Worm (Caenorhabditis elegans) whole organism, L1 larva: ENCODE data around the gene R13H4.2.

Experiments
- C04F5.9 ChIP-seq: sonication (generic microtip); optimal IDR thresholded peaks from 2 replicates; lab custom pipeline; 2016; ENCODE audit warnings: missing genetic modification characterization, missing compliant biosample characterization
- C34B4.2 ChIP-seq: sonication (generic microtip); optimal IDR thresholded peaks from 2 replicates; lab custom pipeline; 2017; ENCODE audit warnings: mild to moderate bottlenecking, missing genetic modification characterization, missing compliant biosample characterization
- F16B12.6 ChIP-seq: fragments of 150-350 bp; optimal IDR thresholded peaks from 2 replicates; lab custom pipeline; 2014; ENCODE audit warnings: missing biosample characterization, missing genetic modification characterization
- aha-1 ChIP-seq: fragments of 150-350 bp; optimal IDR thresholded peaks from 2 replicates; lab custom pipeline; 2014; ENCODE audit warnings: missing biosample characterization, missing genetic modification characterization
- alr-1 ChIP-seq: fragments of 200-800 bp; sonication (Bioruptor generic); optimal IDR thresholded peaks from 2 replicates; lab custom pipeline; 2018; ENCODE audit warnings: borderline replicate concordance, mild to moderate bottlenecking, missing genetic modification characterization, missing compliant biosample characterization
- aly-2 ChIP-seq: fragments of 150-350 bp; optimal IDR thresholded peaks from 2 replicates; lab custom pipeline; 2014; ENCODE audit warnings: missing biosample characterization, missing genetic modification characterization
- blmp-1 ChIP-seq: fragments of 150-350 bp; optimal IDR thresholded peaks from 2 replicates; lab custom pipeline; 2014; ENCODE audit warnings: missing biosample characterization, missing genetic modification characterization
- ceh-8 ChIP-seq: fragments of 200-800 bp; sonication (Bioruptor generic); optimal IDR thresholded peaks from 2 replicates; lab custom pipeline; 2018; ENCODE audit warnings: mild to moderate bottlenecking, missing genetic modification characterization, moderate library complexity, missing compliant biosample characterization
- ceh-90 ChIP-seq: sonication (generic microtip); optimal IDR thresholded peaks from 2 replicates; lab custom pipeline; 2016; ENCODE audit warnings: missing genetic modification characterization, missing compliant biosample characterization
- ces-1 ChIP-seq: fragments of 150-350 bp; optimal IDR thresholded peaks from 2 replicates; lab custom pipeline; 2014; ENCODE audit warnings: missing biosample characterization, missing genetic modification reagents, missing genetic modification characterization
- dpl-1 ChIP-seq, 3 experiments: fragments of 150-350 bp in 2 of 3; sonication (generic microtip) in 1 of 3; optimal IDR thresholded peaks; 2 replicates each; lab custom pipeline; 2014 to 2017; ENCODE audit warnings: missing biosample characterization in 3 of 3, missing genetic modification characterization in 3 of 3, missing genetic modification reagents in 3 of 3
- efl-1 ChIP-seq, 4 experiments: fragments of 150-350 bp; optimal IDR thresholded peaks in 3 of 4; peaks in 1 of 4; 1 replicate in 1 of 4; 2 replicates in 3 of 4; lab custom pipeline; 2014; ENCODE audit warnings: missing biosample characterization in 2 of 4, missing genetic modification characterization in 2 of 4, missing genetic modification reagents in 2 of 4
- efl-3 ChIP-seq: fragments of 200-800 bp; sonication (Bioruptor generic); optimal IDR thresholded peaks from 2 replicates; lab custom pipeline; 2018; ENCODE audit warnings: mild to moderate bottlenecking, missing genetic modification characterization, missing compliant biosample characterization
- elt-2 ChIP-seq: sonication (generic microtip); optimal IDR thresholded peaks from 2 replicates; lab custom pipeline; 2016; ENCODE audit warnings: missing genetic modification characterization, mild to moderate bottlenecking, inconsistent platforms, missing compliant biosample characterization, missing genetic modification reagents
- elt-3 ChIP-seq, 6 experiments: fragments of 150-350 bp in 1 of 6; sonication (generic microtip); optimal IDR thresholded peaks; 2 replicates each; lab custom pipeline; 2017 to 2018; ENCODE audit warnings: missing biosample characterization in 6 of 6, missing genetic modification characterization in 6 of 6, inconsistent platforms in 1 of 6
- fkh-10 ChIP-seq: sonication (generic microtip); optimal IDR thresholded peaks from 2 replicates; lab custom pipeline; 2017; ENCODE audit warnings: missing biosample characterization, missing genetic modification reagents, missing genetic modification characterization
- fos-1 ChIP-seq: fragments of 150-350 bp; optimal IDR thresholded peaks from 2 replicates; lab custom pipeline; 2014; ENCODE audit warnings: missing biosample characterization, missing genetic modification characterization
- hlh-17 ChIP-seq: fragments of 200-800 bp; sonication (Bioruptor generic); optimal IDR thresholded peaks from 2 replicates; lab custom pipeline; 2018; ENCODE audit warnings: missing genetic modification characterization, mild to moderate bottlenecking, missing compliant biosample characterization, moderate library complexity, borderline replicate concordance
- hlh-4 ChIP-seq: sonication (generic microtip); optimal IDR thresholded peaks from 2 replicates; lab custom pipeline; 2016; ENCODE audit warnings: mild to moderate bottlenecking, missing genetic modification characterization, missing compliant biosample characterization
- hpl-2 ChIP-seq: fragments of 150-350 bp; optimal IDR thresholded peaks from 2 replicates; lab custom pipeline; 2014; ENCODE audit warnings: missing biosample characterization, missing genetic modification reagents, missing genetic modification characterization
- irx-1 ChIP-seq: sonication (generic microtip); optimal IDR thresholded peaks from 2 replicates; lab custom pipeline; 2016; ENCODE audit warnings: missing genetic modification characterization, missing compliant biosample characterization
- jun-1 ChIP-seq: fragments of 150-350 bp; optimal IDR thresholded peaks from 2 replicates; lab custom pipeline; 2014; ENCODE audit warnings: missing biosample characterization, missing genetic modification reagents, missing genetic modification characterization
- lin-39 ChIP-seq: fragments of 150-350 bp; optimal IDR thresholded peaks from 2 replicates; lab custom pipeline; 2014; ENCODE audit warnings: missing biosample characterization, missing genetic modification reagents, missing genetic modification characterization
- lir-3 ChIP-seq: sonication (generic microtip); optimal IDR thresholded peaks from 2 replicates; lab custom pipeline; 2016; ENCODE audit warnings: mild to moderate bottlenecking, missing genetic modification characterization, moderate library complexity, missing compliant biosample characterization; ENCODE audit not compliant: poor library complexity
- lsy-2 ChIP-seq, 2 experiments: fragments of 150-350 bp; optimal IDR thresholded peaks; 2 replicates each; lab custom pipeline; 2014; ENCODE audit warnings: missing biosample characterization in 2 of 2, missing genetic modification characterization in 2 of 2
- mab-9 ChIP-seq: fragments of 200-800 bp; sonication (Bioruptor generic); IDR thresholded peaks from 2 replicates; pipeline ENCODE4 v1.3.6; 2022; ENCODE audit warnings: missing genetic modification reagents, missing genetic modification characterization, missing compliant biosample characterization
- mdl-1 ChIP-seq, 2 experiments: fragments of 150-350 bp; optimal IDR thresholded peaks; 2 replicates each; lab custom pipeline; 2014 to 2017; ENCODE audit warnings: missing biosample characterization in 2 of 2, missing genetic modification characterization in 2 of 2, inconsistent platforms in 1 of 2
- mef-2 ChIP-seq: fragments of 150-350 bp; optimal IDR thresholded peaks from 2 replicates; lab custom pipeline; 2014; ENCODE audit warnings: missing biosample characterization, missing genetic modification characterization
- mep-1 ChIP-seq: fragments of 150-350 bp; optimal IDR thresholded peaks from 2 replicates; lab custom pipeline; 2014; ENCODE audit warnings: missing biosample characterization, missing genetic modification characterization
- nhr-12 ChIP-seq: sonication (generic microtip); optimal IDR thresholded peaks from 2 replicates; lab custom pipeline; 2017; ENCODE audit warnings: missing biosample characterization, missing genetic modification characterization
- nhr-19 ChIP-seq: fragments of 200-800 bp; sonication (Bioruptor generic); conservative IDR thresholded peaks from 2 replicates; pipeline ENCODE4 v1.3.6; 2022; ENCODE audit warnings: missing genetic modification characterization, missing compliant biosample characterization
- nhr-20 ChIP-seq: sonication (generic microtip); optimal IDR thresholded peaks from 2 replicates; lab custom pipeline; 2016; ENCODE audit warnings: mild to moderate bottlenecking, missing genetic modification characterization, missing compliant biosample characterization
- nhr-237 ChIP-seq: fragments of 150-350 bp; optimal IDR thresholded peaks from 2 replicates; lab custom pipeline; 2014; ENCODE audit warnings: missing biosample characterization, missing genetic modification characterization
- nhr-71 ChIP-seq: sonication (generic microtip); optimal IDR thresholded peaks from 2 replicates; lab custom pipeline; 2016; ENCODE audit warnings: mild to moderate bottlenecking, missing genetic modification characterization, moderate library complexity, missing compliant biosample characterization
- nhr-76 ChIP-seq: sonication (generic microtip); optimal IDR thresholded peaks from 2 replicates; lab custom pipeline; 2017; ENCODE audit warnings: missing biosample characterization, missing genetic modification characterization
- nhr-77 ChIP-seq: fragments of 150-350 bp; optimal IDR thresholded peaks from 2 replicates; lab custom pipeline; 2014; ENCODE audit warnings: missing biosample characterization, missing genetic modification characterization
- nhr-84 ChIP-seq: sonication (generic microtip); optimal IDR thresholded peaks from 2 replicates; lab custom pipeline; 2017; ENCODE audit warnings: missing biosample characterization, missing genetic modification characterization
- nhr-90 ChIP-seq: sonication (generic microtip); optimal IDR thresholded peaks from 2 replicates; lab custom pipeline; 2016; ENCODE audit warnings: mild to moderate bottlenecking, missing genetic modification characterization, missing compliant biosample characterization; ENCODE audit not compliant: poor library complexity
- pax-3 ChIP-seq: fragments of 200-800 bp; sonication (Bioruptor generic); optimal IDR thresholded peaks from 2 replicates; lab custom pipeline; 2018; ENCODE audit warnings: mild to moderate bottlenecking, missing genetic modification characterization, moderate library complexity, missing compliant biosample characterization
- rnt-1 ChIP-seq: sonication (generic microtip); optimal IDR thresholded peaks from 2 replicates; lab custom pipeline; 2016; ENCODE audit warnings: mild to moderate bottlenecking, missing genetic modification characterization, moderate library complexity, missing compliant biosample characterization
- snpc-4 ChIP-seq: fragments of 150-350 bp; optimal IDR thresholded peaks from 2 replicates; lab custom pipeline; 2014; ENCODE audit warnings: missing biosample characterization, missing genetic modification characterization
- sox-4 ChIP-seq: sonication (generic microtip); optimal IDR thresholded peaks from 2 replicates; lab custom pipeline; 2016; ENCODE audit warnings: missing genetic modification characterization, missing compliant biosample characterization
- sptf-1 ChIP-seq: fragments of 150-350 bp; optimal IDR thresholded peaks from 2 replicates; lab custom pipeline; 2014; ENCODE audit warnings: missing biosample characterization, missing genetic modification characterization
- swsn-7 ChIP-seq: sonication (generic microtip); optimal IDR thresholded peaks from 2 replicates; lab custom pipeline; 2016; ENCODE audit warnings: missing genetic modification characterization, missing compliant biosample characterization
- unc-30 ChIP-seq: sonication (generic microtip); optimal IDR thresholded peaks from 2 replicates; lab custom pipeline; 2017; ENCODE audit warnings: missing biosample characterization, missing genetic modification characterization
- unc-62 ChIP-seq: fragments of 150-350 bp; optimal IDR thresholded peaks from 2 replicates; lab custom pipeline; 2014; ENCODE audit warnings: missing biosample characterization, missing genetic modification reagents, missing genetic modification characterization
- unc-86 ChIP-seq: sonication (generic microtip); optimal IDR thresholded peaks from 2 replicates; lab custom pipeline; 2016; ENCODE audit warnings: missing genetic modification characterization, missing compliant biosample characterization
- unc-98 ChIP-seq: fragments of 200-800 bp; sonication (Bioruptor generic); IDR thresholded peaks from 2 replicates; pipeline ENCODE4 v1.3.6; 2022; ENCODE audit warnings: missing genetic modification characterization, missing compliant biosample characterization
- vab-15 ChIP-seq: sonication (generic microtip); optimal IDR thresholded peaks from 2 replicates; lab custom pipeline; 2017; ENCODE audit warnings: missing genotype, mild to moderate bottlenecking, missing genetic modification characterization, missing compliant biosample characterization
- zip-4 ChIP-seq: fragments of 200-800 bp; sonication (Bioruptor generic); optimal IDR thresholded peaks from 2 replicates; lab custom pipeline; 2018; ENCODE audit warnings: mild to moderate bottlenecking, missing genetic modification characterization, moderate library complexity, missing compliant biosample characterization
- ztf-4 ChIP-seq: fragments of 150-350 bp; optimal IDR thresholded peaks from 2 replicates; lab custom pipeline; 2014; ENCODE audit warnings: missing biosample characterization, missing genetic modification characterization

Gene R13H4.2

ce11 chrV:11883215-11883614 is 47.0 kb downstream of the R13H4.2 start (continued):
- TF ChIP-seq dpl-1 (GFP tag; optimal IDR thresholded peaks at IDR 0.05; lab: Kevin White, UChicago): no peak
- TF ChIP-seq nhr-19: peak; percentile 33; the same call in 1 of the 2 replicates
- TF ChIP-seq ztf-4: no peak
- TF ChIP-seq mdl-1 (tag; optimal IDR thresholded peaks at IDR 0.05; lab: Kevin White, UChicago): no peak
- TF ChIP-seq mef-2: no peak
- no peak for TF ChIP-seq hpl-2 (GFP tag; lab: Kevin White, UChicago)
- no peak for TF ChIP-seq snpc-4 (tag; lab: Kevin White, UChicago)
- TF ChIP-seq vab-15 (tag; lab: Kevin White, UChicago): no peak
- TF ChIP-seq mab-9 (GFP tag; lab: Robert Waterston, UW): no peak
- no peak for TF ChIP-seq F16B12.6 (tag; lab: Kevin White, UChicago)
- no peak for TF ChIP-seq nhr-77 (tag; lab: Kevin White, UChicago)
- TF ChIP-seq fos-1 (tag; lab: Kevin White, UChicago): no peak
- no peak for TF ChIP-seq sptf-1 (tag; lab: Kevin White, UChicago)
- TF ChIP-seq nhr-20 (tag; lab: Kevin White, UChicago): peak; percentile 9
- no peak for TF ChIP-seq sox-4 (tag; lab: Kevin White, UChicago)
- no peak for TF ChIP-seq unc-98
- TF ChIP-seq pax-3 (tag; lab: Kevin White, UChicago): no peak
- no peak for TF ChIP-seq nhr-12 (tag; lab: Kevin White, UChicago)
- no peak for TF ChIP-seq hlh-17 (GFP tag; lab: Kevin White, UChicago)
- TF ChIP-seq swsn-7 (tag; lab: Kevin White, UChicago): no peak
- TF ChIP-seq ces-1 (GFP tag; lab: Kevin White, UChicago): no peak
- no peak for TF ChIP-seq aly-2
- TF ChIP-seq lsy-2 (tag; optimal IDR thresholded peaks at IDR 0.05; lab: Kevin White, UChicago): peak in 1 of 2 experiments; percentile 15
- no peak for TF ChIP-seq lin-39 (tag; lab: Kevin White, UChicago)
- TF ChIP-seq nhr-84: no peak
- TF ChIP-seq hlh-4 (tag; lab: Kevin White, UChicago): no peak
- TF ChIP-seq nhr-76 (tag; lab: Kevin White, UChicago): no peak
- no peak for TF ChIP-seq lir-3
- TF ChIP-seq nhr-237: no peak
- no peak for TF ChIP-seq unc-86
- no peak for TF ChIP-seq C34B4.2 (tag; lab: Kevin White, UChicago)
- TF ChIP-seq aha-1 (tag; lab: Kevin White, UChicago): no peak
- no peak for TF ChIP-seq unc-30 (tag; lab: Kevin White, UChicago)
- TF ChIP-seq mep-1 (tag; lab: Kevin White, UChicago): no peak
- no peak for TF ChIP-seq zip-4 (GFP tag; lab: Kevin White, UChicago)
- peak; percentile 8 for TF ChIP-seq blmp-1 (tag; lab: Kevin White, UChicago)
- no peak for TF ChIP-seq efl-3 (GFP tag; lab: Kevin White, UChicago)
- TF ChIP-seq elt-3 (tag; optimal IDR thresholded peaks at IDR 0.05; lab: Kevin White, UChicago): peak in 2 of 6 experiments; percentile 22 to 36
- no peak for TF ChIP-seq alr-1
- TF ChIP-seq irx-1 (tag; lab: Kevin White, UChicago): no peak
- TF ChIP-seq nhr-71 (tag; lab: Kevin White, UChicago): peak; percentile 46
- no peak for TF ChIP-seq fkh-10 (GFP tag; lab: Kevin White, UChicago)
- TF ChIP-seq C04F5.9 (tag; lab: Kevin White, UChicago): no peak

- no peak for TF ChIP-seq unc-62 (GFP tag; lab: Kevin White, UChicago)
- TF ChIP-seq nhr-19: peak; percentile 73
- no peak for TF ChIP-seq lir-3
- no peak for TF ChIP-seq ceh-8 (GFP tag; lab: Kevin White, UChicago)
- no peak for TF ChIP-seq jun-1 (tag; lab: Kevin White, UChicago)
- no peak for TF ChIP-seq efl-1 (optimal IDR thresholded peaks at IDR 0.05; lab: Kevin White, UChicago)
- TF ChIP-seq efl-1 (GFP tag; optimal IDR thresholded peaks at IDR 0.05 in 1 of 2; lab: Kevin White, UChicago): no peak
- no peak for TF ChIP-seq dpl-1 (GFP tag; optimal IDR thresholded peaks at IDR 0.05; lab: Kevin White, UChicago)
- TF ChIP-seq sox-4 (tag; lab: Kevin White, UChicago): no peak
- TF ChIP-seq rnt-1 (tag; lab: Kevin White, UChicago): peak; percentile 5
- TF ChIP-seq nhr-77 (tag; lab: Kevin White, UChicago): peak; percentile 2
- no peak for TF ChIP-seq alr-1
- no peak for TF ChIP-seq nhr-237
- no peak for TF ChIP-seq fos-1 (tag; lab: Kevin White, UChicago)
- TF ChIP-seq mab-9 (GFP tag; lab: Robert Waterston, UW): no peak
- TF ChIP-seq elt-2 (tag; lab: Kevin White, UChicago): no peak
- no peak for TF ChIP-seq zip-4 (GFP tag; lab: Kevin White, UChicago)
- no peak for TF ChIP-seq ceh-90
- TF ChIP-seq nhr-90 (tag; lab: Kevin White, UChicago): peak; percentile 27
- TF ChIP-seq aha-1 (tag; lab: Kevin White, UChicago): no peak
Observed at ce11 chrV:11885087-11885486, 48.9 kb downstream of the R13H4.2 start.
